Worm (Caenorhabditis elegans): ENCODE measurements around the gene fut-6.

- TF ChIP-seq unc-62 (GFP tag; optimal IDR thresholded peaks at IDR 0.05) (no peak), dsc-1 (tag; optimal IDR thresholded peaks at IDR 0.05) (no peak), mep-1 (tag; optimal IDR thresholded peaks at IDR 0.05) (no peak), ztf-11 (tag; optimal IDR thresholded peaks at IDR 0.05) (no peak), tlp-1 (tag; optimal IDR thresholded peaks at IDR 0.05) (no peak)
These were observed 5.5 kb upstream of the fut-6 start, which contains the start of gene T05A7.13 for ce11 chrII:4661278-4661677.
